Fruit fly (Drosophila melanogaster): Measurements from ENCODE around the gene eEF1gamma.

eEF1gamma gene

dm6 chr3R:29263264-29263663, 43.3 kb downstream of the eEF1gamma start (continued):
- TF ChIP-seq Med (GFP tag) (no peak), CG1792 (GFP tag; optimal IDR thresholded peaks at IDR 0.05) (no peak), ab (GFP tag; optimal IDR thresholded peaks at IDR 0.05) (no peak), Sry-β (GFP tag; optimal IDR thresholded peaks at IDR 0.05) (peak; percentile 88), lola (GFP tag; optimal IDR thresholded peaks at IDR 0.05) (peak in 1 of 3 experiments; percentile 24), Spps (tag; optimal IDR thresholded peaks at IDR 0.05) (no peak), CG14860 (GFP tag; IDR thresholded peaks at IDR 0.05; ENCODE audit: partially characterized antibody) (no peak), ttk (GFP tag; IDR thresholded peaks at IDR 0.05) (no peak), Mes4 (GFP tag; optimal IDR thresholded peaks at IDR 0.05) (no peak), CG13287 (GFP tag; IDR thresholded peaks at IDR 0.05; ENCODE audit: partially characterized antibody) (no peak), pros (GFP tag; optimal IDR thresholded peaks at IDR 0.05) (peak; percentile 6), her (GFP tag; optimal IDR thresholded peaks at IDR 0.05) (no peak), esg (GFP tag; conservative IDR thresholded peaks at IDR 0.05) (no peak), onecut (GFP tag; IDR thresholded peaks at IDR 0.05) (no peak), dimm (GFP tag; IDR thresholded peaks at IDR 0.05) (no peak), Dfd (GFP tag; optimal IDR thresholded peaks at IDR 0.05) (no peak), toy (GFP tag; IDR thresholded peaks at IDR 0.05) (no peak), dmrt11E (tag; optimal IDR thresholded peaks at IDR 0.05) (peak; percentile 45), MESR4 (GFP tag; optimal IDR thresholded peaks at IDR 0.05) (no peak), sens (GFP tag) (peak; percentile 18), CG2712 (tag; optimal IDR thresholded peaks at IDR 0.05) (peak; percentile 6), CG15696 (tag; optimal IDR thresholded peaks at IDR 0.05) (peak; percentile 4), CG9609 (GFP tag; optimal IDR thresholded peaks at IDR 0.05) (no peak), Meics (GFP tag; optimal IDR thresholded peaks at IDR 0.05) (no peak), Dref (GFP tag; IDR thresholded peaks at IDR 0.05) (no peak), zen (tag; optimal IDR thresholded peaks at IDR 0.05) (peak; percentile 31), trem (tag; optimal IDR thresholded peaks at IDR 0.05) (peak; percentile 5), CG9932 (GFP tag; IDR thresholded peaks at IDR 0.05) (no peak), CG3726 (GFP tag; IDR thresholded peaks at IDR 0.05) (no peak), wdn (GFP tag; IDR thresholded peaks at IDR 0.05) (no peak), Dbx (GFP tag; IDR thresholded peaks at IDR 0.05) (no peak), row (GFP tag; IDR thresholded peaks at IDR 0.05) (peak; percentile 47; the same call in 2 of the 3 replicates), zfh1 (GFP tag; IDR thresholded peaks at IDR 0.05) (no peak), Atf6 (GFP tag; IDR thresholded peaks at IDR 0.05) (no peak), amos (GFP tag; IDR thresholded peaks at IDR 0.05; ENCODE audit: partially characterized antibody) (no peak), fru (optimal IDR thresholded peaks at IDR 0.05) (no peak), CG10979 (tag; optimal IDR thresholded peaks at IDR 0.05) (peak; percentile 6), gem (tag; optimal IDR thresholded peaks at IDR 0.05) (peak; percentile 1), tll (GFP tag; optimal IDR thresholded peaks at IDR 0.05) (peak in 1 of 2 experiments; percentile 79), org-1 (GFP tag; optimal IDR thresholded peaks at IDR 0.05) (no peak), tio (GFP tag; optimal IDR thresholded peaks at IDR 0.05) (no peak), Lpt (GFP tag; optimal IDR thresholded peaks at IDR 0.05) (no peak), Atf3 (GFP tag; optimal IDR thresholded peaks at IDR 0.05) (no peak), phol (tag; optimal IDR thresholded peaks at IDR 0.05) (no peak), Vsx1 (GFP tag; optimal IDR thresholded peaks at IDR 0.05) (no peak), Lhr (GFP tag; optimal IDR thresholded peaks at IDR 0.05) (no peak), CG12942 (GFP tag; optimal IDR thresholded peaks at IDR 0.05) (no peak), CG8478 (optimal IDR thresholded peaks at IDR 0.05) (no peak), da (GFP tag; optimal IDR thresholded peaks at IDR 0.05) (no peak), CG8944 (GFP tag; optimal IDR thresholded peaks at IDR 0.05) (no peak), HmgD (GFP tag; optimal IDR thresholded peaks at IDR 0.05) (no peak), Myb (GFP tag; optimal IDR thresholded peaks at IDR 0.05) (no peak)

Data from whole organism, embryonic.